Worm (Caenorhabditis elegans): ENCODE measurements around the gene cwp-3.

ce11 chrV:4884490-4884889 is 41.9 kb downstream of the cwp-3 start, which contains the start of gene T19H12.12:
- TF ChIP-seq ztf-23 (GFP tag; IDR thresholded peaks at IDR 0.05) = no peak
- TF ChIP-seq T22C8.4 (GFP tag; IDR thresholded peaks at IDR 0.05) = no peak
- TF ChIP-seq flt-1 (GFP tag; IDR thresholded peaks at IDR 0.05) = no peak
- no peak for TF ChIP-seq med-1 (GFP tag; optimal IDR thresholded peaks at IDR 0.05; ENCODE audit: insufficient read depth)
- TF ChIP-seq ztf-29 (GFP tag; IDR thresholded peaks at IDR 0.05) = no peak
- TF ChIP-seq klf-2 (GFP tag; conservative IDR thresholded peaks at IDR 0.05) = no peak
